Worm (Caenorhabditis elegans) whole organism, L1 larva: ENCODE data around the gene F13H8.11.

Experiments used
- aly-2 ChIP-seq: fragments of 150-350 bp; optimal IDR thresholded peaks from 2 replicates; lab custom pipeline; 2014; ENCODE audit warnings: missing biosample characterization, missing genetic modification characterization
- jun-1 ChIP-seq: fragments of 150-350 bp; optimal IDR thresholded peaks from 2 replicates; lab custom pipeline; 2014; ENCODE audit warnings: missing biosample characterization, missing genetic modification reagents, missing genetic modification characterization
- lin-39 ChIP-seq: fragments of 150-350 bp; optimal IDR thresholded peaks from 2 replicates; lab custom pipeline; 2014; ENCODE audit warnings: missing biosample characterization, missing genetic modification reagents, missing genetic modification characterization
- lir-3 ChIP-seq: sonication (generic microtip); optimal IDR thresholded peaks from 2 replicates; lab custom pipeline; 2016; ENCODE audit warnings: mild to moderate bottlenecking, missing genetic modification characterization, moderate library complexity, missing compliant biosample characterization; ENCODE audit not compliant: poor library complexity
- mdl-1 ChIP-seq, 2 experiments: fragments of 150-350 bp; optimal IDR thresholded peaks; 2 replicates each; lab custom pipeline; 2014 to 2017; ENCODE audit warnings: missing biosample characterization in 2 of 2, missing genetic modification characterization in 2 of 2, inconsistent platforms in 1 of 2
- nhr-11 ChIP-seq: fragments of 150-350 bp; optimal IDR thresholded peaks from 2 replicates; lab custom pipeline; 2014; ENCODE audit warnings: missing biosample characterization, missing genetic modification characterization
- nhr-237 ChIP-seq: fragments of 150-350 bp; optimal IDR thresholded peaks from 2 replicates; lab custom pipeline; 2014; ENCODE audit warnings: missing biosample characterization, missing genetic modification characterization
- nhr-90 ChIP-seq: sonication (generic microtip); optimal IDR thresholded peaks from 2 replicates; lab custom pipeline; 2016; ENCODE audit warnings: mild to moderate bottlenecking, missing genetic modification characterization, missing compliant biosample characterization; ENCODE audit not compliant: poor library complexity
- snpc-4 ChIP-seq: fragments of 150-350 bp; optimal IDR thresholded peaks from 2 replicates; lab custom pipeline; 2014; ENCODE audit warnings: missing biosample characterization, missing genetic modification characterization
- zag-1 ChIP-seq: fragments of 150-350 bp; optimal IDR thresholded peaks from 2 replicates; lab custom pipeline; 2014; ENCODE audit warnings: missing biosample characterization, missing genetic modification characterization
- ztf-11 ChIP-seq, 2 experiments: sonication (generic microtip); optimal IDR thresholded peaks; 2 replicates each; lab custom pipeline; 2016 to 2017; ENCODE audit warnings: missing genetic modification characterization in 2 of 2, missing biosample characterization in 1 of 2, missing compliant biosample characterization in 1 of 2

ce11 chrII:6292527-6292926 is 32.7 kb upstream of the F13H8.11 start, which contains the start of gene nyn-3:
- no peak for TF ChIP-seq jun-1
- TF ChIP-seq aly-2 (tag; lab: Kevin White, UChicago): no peak
- no peak for TF ChIP-seq zag-1 (tag; lab: Kevin White, UChicago)
- no peak for TF ChIP-seq lin-39 (tag; lab: Kevin White, UChicago)
- no peak for TF ChIP-seq nhr-237
- no peak for TF ChIP-seq snpc-4 (tag; lab: Kevin White, UChicago)
- TF ChIP-seq nhr-90: no peak
- no peak for TF ChIP-seq nhr-11 (tag; lab: Kevin White, UChicago)
- no peak for TF ChIP-seq lir-3 (tag; lab: Kevin White, UChicago)
- no peak for TF ChIP-seq ztf-11 (tag; optimal IDR thresholded peaks at IDR 0.05; lab: Kevin White, UChicago)
- no peak for TF ChIP-seq mdl-1 (tag; optimal IDR thresholded peaks at IDR 0.05; lab: Kevin White, UChicago)
